Fruit fly (Drosophila melanogaster) whole organism, embryonic: ENCODE data around the gene sni.

Experiments
- Atf3 ChIP-seq: fragments of 200-800 bp; sonication (Bioruptor generic); optimal IDR thresholded peaks from 3 replicates; lab custom pipeline; 2016; ENCODE audit warnings: missing biosample characterization, missing genetic modification characterization
- CG10267 ChIP-seq: fragments of 200-800 bp; sonication (Bioruptor generic); optimal IDR thresholded peaks from 2 replicates; lab custom pipeline; 2018; ENCODE audit warnings: missing biosample characterization, mild to moderate bottlenecking, missing genetic modification characterization, moderate library complexity
- CG11247 ChIP-seq: fragments of 200-800 bp; sonication (Bioruptor generic); IDR thresholded peaks from 2 replicates; pipeline ENCODE4 v1.3.6; 2022; ENCODE audit warnings: missing biosample characterization, missing genetic modification characterization
- CG11504 ChIP-seq: fragments of 200-800 bp; sonication (Bioruptor generic); optimal IDR thresholded peaks from 3 replicates; lab custom pipeline; 2019; ENCODE audit warnings: missing biosample characterization, mild to moderate bottlenecking, missing genetic modification characterization, moderate library complexity
- CG12219 ChIP-seq: fragments of 200-800 bp; sonication (Bioruptor generic); optimal IDR thresholded peaks from 3 replicates; lab custom pipeline; 2018; ENCODE audit warnings: missing biosample characterization, mild to moderate bottlenecking, missing genetic modification characterization
- CG12391 ChIP-seq: fragments of 200-800 bp; sonication (Bioruptor generic); optimal IDR thresholded peaks from 3 replicates; lab custom pipeline; 2018; ENCODE audit warnings: missing biosample characterization, mild to moderate bottlenecking, missing genetic modification characterization, moderate library complexity
- CG13424 ChIP-seq: fragments of 200-800 bp; sonication (Bioruptor generic); optimal IDR thresholded peaks from 2 replicates; lab custom pipeline; 2019; ENCODE audit warnings: missing biosample characterization, mild to moderate bottlenecking, missing genetic modification characterization, moderate library complexity
- CG15601 ChIP-seq: fragments of 200-800 bp; sonication (Bioruptor generic); optimal IDR thresholded peaks from 3 replicates; lab custom pipeline; 2019; ENCODE audit warnings: missing biosample characterization, mild to moderate bottlenecking, missing genetic modification characterization, moderate library complexity
- CG2120 ChIP-seq: fragments of 200-800 bp; sonication (Bioruptor generic); optimal IDR thresholded peaks from 3 replicates; lab custom pipeline; 2016; ENCODE audit warnings: missing biosample characterization, missing genetic modification characterization
- CG31388 ChIP-seq: fragments of 200-800 bp; sonication (Bioruptor generic); optimal IDR thresholded peaks from 2 replicates; lab custom pipeline; 2016; ENCODE audit warnings: missing biosample characterization, missing genetic modification characterization
- CG3838 ChIP-seq: fragments of 200-800 bp; sonication (Bioruptor generic); optimal IDR thresholded peaks from 3 replicates; lab custom pipeline; 2016; ENCODE audit warnings: missing biosample characterization, missing genetic modification characterization
- CG4282 ChIP-seq: fragments of 200-800 bp; sonication (Bioruptor generic); optimal IDR thresholded peaks from 2 replicates; lab custom pipeline; 2016; ENCODE audit warnings: missing biosample characterization, missing genetic modification characterization
- CG7357 ChIP-seq: fragments of 200-800 bp; sonication (Bioruptor generic); IDR thresholded peaks from 3 replicates; pipeline ENCODE4 v1.3.6; 2022; ENCODE audit warnings: missing biosample characterization, missing genetic modification characterization
- CG8359 ChIP-seq: fragments of 200-800 bp; sonication (Bioruptor generic); optimal IDR thresholded peaks from 2 replicates; lab custom pipeline; 2017; ENCODE audit warnings: missing biosample characterization, mild to moderate bottlenecking, missing genetic modification characterization, borderline replicate concordance
- CG8765 ChIP-seq: fragments of 200-800 bp; sonication (Bioruptor generic); IDR thresholded peaks from 2 replicates; pipeline ENCODE4 v1.3.6; 2022; ENCODE audit warnings: missing biosample characterization, missing genetic modification characterization
- CG8924 ChIP-seq: fragments of 200-800 bp; optimal IDR thresholded peaks from 3 replicates; lab custom pipeline; 2019; ENCODE audit warnings: missing biosample characterization, mild to moderate bottlenecking, missing genetic modification characterization, moderate library complexity
- CoRest ChIP-seq: fragments of 200-800 bp; sonication (Bioruptor generic); optimal IDR thresholded peaks from 3 replicates; lab custom pipeline; 2018; ENCODE audit warnings: missing biosample characterization, mild to moderate bottlenecking, missing genetic modification characterization, moderate library complexity
- D19A ChIP-seq: fragments of 200-800 bp; optimal IDR thresholded peaks from 3 replicates; lab custom pipeline; 2019; ENCODE audit warnings: missing biosample characterization, mild to moderate bottlenecking, missing genetic modification characterization, moderate library complexity
- Dfd ChIP-seq, 2 experiments: fragments of >200 bp; optimal IDR thresholded peaks; 2 replicates each; lab custom pipeline; 2017; ENCODE audit warnings: missing biosample characterization in 2 of 2, missing genetic modification characterization in 2 of 2
- Drgx ChIP-seq: fragments of 200-800 bp; sonication (Bioruptor generic); IDR thresholded peaks from 2 replicates; pipeline ENCODE4 v1.3.6; 2022; ENCODE audit warnings: missing biosample characterization, missing genetic modification characterization
- HmgZ ChIP-seq: fragments of 200-800 bp; sonication (Bioruptor generic); optimal IDR thresholded peaks from 2 replicates; lab custom pipeline; 2018; ENCODE audit warnings: missing biosample characterization, mild to moderate bottlenecking, missing genetic modification characterization
- Jarid2 ChIP-seq: fragments of 200-800 bp; sonication (Bioruptor generic); optimal IDR thresholded peaks from 3 replicates; lab custom pipeline; 2017; ENCODE audit warnings: mild to moderate bottlenecking, missing biosample characterization, missing genetic modification reagents, missing genetic modification characterization
- Lpt ChIP-seq: fragments of >200 bp; optimal IDR thresholded peaks from 2 replicates; lab custom pipeline; 2018; ENCODE audit warnings: missing biosample characterization, missing genetic modification characterization
- Mad ChIP-seq: fragments of 200-800 bp; sonication (Bioruptor generic); optimal IDR thresholded peaks from 2 replicates; lab custom pipeline; 2016; ENCODE audit warnings: missing biosample characterization, missing genetic modification characterization
- Oli ChIP-seq: fragments of 200-800 bp; sonication (Bioruptor generic); optimal IDR thresholded peaks from 2 replicates; lab custom pipeline; 2018; ENCODE audit warnings: missing biosample characterization, mild to moderate bottlenecking, missing genetic modification characterization, moderate library complexity
- Ravus ChIP-seq: fragments of 200-800 bp; sonication (Bioruptor generic); IDR thresholded peaks from 2 replicates; pipeline ENCODE4 v1.3.6; 2022; ENCODE audit warnings: missing biosample characterization, missing genetic modification characterization
- ab ChIP-seq: fragments of 200-800 bp; sonication (Bioruptor generic); optimal IDR thresholded peaks from 2 replicates; lab custom pipeline; 2016; ENCODE audit warnings: missing biosample characterization, missing genetic modification characterization
- bsh ChIP-seq, 2 experiments: fragments of 200-800 bp; sonication (Bioruptor generic); optimal IDR thresholded peaks; 2 replicates each; lab custom pipeline; 2017 to 2018; ENCODE audit warnings: mild to moderate bottlenecking in 2 of 2, missing biosample characterization in 2 of 2, missing genetic modification characterization in 2 of 2, moderate library complexity in 1 of 2
- dmrt11E ChIP-seq: fragments of 200-800 bp; sonication (Bioruptor generic); optimal IDR thresholded peaks from 3 replicates; lab custom pipeline; 2018; ENCODE audit warnings: missing biosample characterization, mild to moderate bottlenecking, missing genetic modification characterization, moderate library complexity
- dmrt99B ChIP-seq: fragments of 200-800 bp; sonication (Bioruptor generic); optimal IDR thresholded peaks from 2 replicates; lab custom pipeline; 2018; ENCODE audit warnings: missing biosample characterization, mild to moderate bottlenecking, missing genetic modification characterization, moderate library complexity
- dysf ChIP-seq: fragments of 200-800 bp; sonication (Bioruptor generic); IDR thresholded peaks from 3 replicates; pipeline ENCODE4 v1.3.6; 2022; ENCODE audit warnings: missing biosample characterization, missing genetic modification characterization
- eve ChIP-seq, 2 experiments: fragments of >200 bp; optimal IDR thresholded peaks; 2 replicates each; lab custom pipeline; 2017; ENCODE audit warnings: missing biosample characterization in 2 of 2, missing genetic modification characterization in 2 of 2
- fru ChIP-seq: fragments of >200 bp; optimal IDR thresholded peaks from 2 replicates; lab custom pipeline; 2017
- ftz-f1 ChIP-seq: fragments of 200-800 bp; sonication (Bioruptor generic); optimal IDR thresholded peaks from 2 replicates; lab custom pipeline; 2016; ENCODE audit warnings: missing biosample characterization, missing genetic modification characterization
- grau ChIP-seq: fragments of 200-800 bp; optimal IDR thresholded peaks from 3 replicates; lab custom pipeline; 2019; ENCODE audit warnings: missing biosample characterization, mild to moderate bottlenecking, missing genetic modification characterization, moderate library complexity
- grn ChIP-seq: fragments of 200-800 bp; sonication (Bioruptor generic); optimal IDR thresholded peaks from 3 replicates; lab custom pipeline; 2017; ENCODE audit warnings: missing biosample characterization, missing genetic modification characterization
- h ChIP-seq: fragments of >200 bp; optimal IDR thresholded peaks from 2 replicates; lab custom pipeline; 2017
- insv ChIP-seq, 2 experiments: fragments of 200-800 bp; sonication (Bioruptor generic); optimal IDR thresholded peaks; 3 replicates each; lab custom pipeline; 2016 to 2018; ENCODE audit warnings: missing biosample characterization in 2 of 2, missing genetic modification characterization in 2 of 2
- lab ChIP-seq: fragments of 200-800 bp; sonication (Bioruptor generic); optimal IDR thresholded peaks from 3 replicates; lab custom pipeline; 2017; ENCODE audit warnings: missing biosample characterization, missing genetic modification characterization, mild to moderate bottlenecking, moderate library complexity, missing genetic modification reagents
- nerfin-2 ChIP-seq: fragments of 200-800 bp; sonication (Bioruptor generic); IDR thresholded peaks from 2 replicates; pipeline ENCODE4 v1.3.6; 2022; ENCODE audit warnings: missing biosample characterization, missing genetic modification characterization; ENCODE audit not compliant: partially characterized antibody
- nom ChIP-seq: fragments of 200-800 bp; sonication (Bioruptor generic); optimal IDR thresholded peaks from 2 replicates; lab custom pipeline; 2017; ENCODE audit warnings: missing biosample characterization, missing genetic modification characterization, mild to moderate bottlenecking, moderate library complexity, missing genetic modification reagents
- phol ChIP-seq: fragments of 200-800 bp; sonication (Bioruptor generic); optimal IDR thresholded peaks from 3 replicates; lab custom pipeline; 2018; ENCODE audit warnings: missing biosample characterization, mild to moderate bottlenecking, missing genetic modification characterization, moderate library complexity
- pzg ChIP-seq: fragments of 200-800 bp; sonication (Bioruptor generic); optimal IDR thresholded peaks from 3 replicates; lab custom pipeline; 2018; ENCODE audit warnings: missing biosample characterization, mild to moderate bottlenecking, missing genetic modification characterization, moderate library complexity
- schlank ChIP-seq: fragments of 200-800 bp; sonication (Bioruptor generic); optimal IDR thresholded peaks from 2 replicates; lab custom pipeline; 2018; ENCODE audit warnings: missing biosample characterization, mild to moderate bottlenecking, missing genetic modification characterization
- sim ChIP-seq: fragments of 200-800 bp; sonication (Bioruptor generic); IDR thresholded peaks from 2 replicates; pipeline ENCODE4 v1.3.6; 2022; ENCODE audit warnings: missing biosample characterization, missing genetic modification characterization
- sima ChIP-seq: fragments of 200-800 bp; sonication (Bioruptor generic); optimal IDR thresholded peaks from 2 replicates; lab custom pipeline; 2016; ENCODE audit warnings: missing biosample characterization, missing genetic modification characterization
- sr ChIP-seq: fragments of 200-800 bp; sonication (Bioruptor generic); IDR thresholded peaks from 3 replicates; pipeline ENCODE4 v1.3.6; 2022; ENCODE audit warnings: missing biosample characterization, missing genetic modification characterization
- tap ChIP-seq: fragments of 200-800 bp; optimal IDR thresholded peaks from 3 replicates; lab custom pipeline; 2019; ENCODE audit warnings: missing biosample characterization, mild to moderate bottlenecking, missing genetic modification characterization, moderate library complexity
- vfl ChIP-seq: fragments of 200-800 bp; sonication (Bioruptor generic); optimal IDR thresholded peaks from 2 replicates; lab custom pipeline; 2016; ENCODE audit warnings: missing biosample characterization, missing genetic modification characterization
- vnd ChIP-seq: fragments of 200-800 bp; sonication (Bioruptor generic); IDR thresholded peaks from 3 replicates; pipeline ENCODE4 v1.3.6; 2022; ENCODE audit warnings: missing biosample characterization, missing genetic modification characterization; ENCODE audit not compliant: partially characterized antibody
- zf30C ChIP-seq: fragments of 200-800 bp; sonication (Bioruptor generic); optimal IDR thresholded peaks from 3 replicates; lab custom pipeline; 2018; ENCODE audit warnings: missing biosample characterization, mild to moderate bottlenecking, missing genetic modification characterization

Gene sni

DNA sequence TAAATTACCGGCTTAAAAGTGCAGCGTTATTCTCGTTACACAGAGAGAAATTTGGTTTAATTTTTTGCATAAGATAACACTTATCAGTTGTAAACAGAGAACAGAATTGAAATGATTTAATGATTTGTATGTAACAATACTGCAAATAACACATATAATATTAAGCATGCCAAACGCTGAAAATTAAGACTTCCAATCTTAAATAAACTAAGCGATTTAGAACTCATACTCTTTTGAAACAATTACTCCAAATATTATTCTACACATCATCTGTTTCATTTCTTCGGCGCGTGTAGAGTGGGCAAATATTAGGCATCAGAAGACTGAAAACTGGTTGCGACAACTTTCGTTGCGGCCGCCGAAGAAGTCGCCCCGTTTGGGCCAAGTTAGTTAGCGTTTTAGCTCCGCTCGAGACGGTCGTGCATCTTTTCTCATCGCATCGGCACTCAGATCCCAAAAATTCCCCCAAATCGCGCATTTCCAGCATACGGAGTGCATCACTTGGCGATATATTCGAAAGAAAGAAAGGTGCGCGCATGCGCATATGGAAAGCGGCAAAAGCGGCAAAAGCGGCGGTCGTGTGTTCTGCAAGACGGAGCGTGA, 8.6 kb upstream of the sni start, which contains the start of gene CG1632 (continued):
- TF ChIP-seq CG31388 (GFP tag; lab: Kevin White, UChicago): no peak
- TF ChIP-seq bsh (GFP tag; optimal IDR thresholded peaks at IDR 0.05; lab: Kevin White, UChicago): peak; percentile 57 to 75
- TF ChIP-seq Mad: no peak
- TF ChIP-seq zf30C (GFP tag; lab: Kevin White, UChicago): peak; percentile 36
- TF ChIP-seq Lpt: no peak
- no peak for TF ChIP-seq insv (GFP tag; optimal IDR thresholded peaks at IDR 0.05; lab: Kevin White, UChicago)
- no peak for TF ChIP-seq CG2120 (GFP tag; lab: Kevin White, UChicago)
- peak; percentile 81 for TF ChIP-seq Drgx (GFP tag; lab: Robert Waterston, UW)
- peak; percentile 19 for TF ChIP-seq CG10267 (tag; lab: Kevin White, UChicago)
- peak; percentile 21 for TF ChIP-seq CoRest (tag; lab: Kevin White, UChicago)
- peak; percentile 50 for TF ChIP-seq CG13424
- TF ChIP-seq CG4282 (GFP tag; lab: Kevin White, UChicago): no peak
- no peak for TF ChIP-seq pzg (GFP tag; lab: Kevin White, UChicago)
- TF ChIP-seq Jarid2: peak; percentile 43
- TF ChIP-seq Ravus (GFP tag; lab: Robert Waterston, UW): no peak
- TF ChIP-seq sr (GFP tag; lab: Robert Waterston, UW): 0 out of 3 replicates have a peak, but pooled peaks have one; percentile 22
- peak; percentile 1 for TF ChIP-seq CG8359 (GFP tag; lab: Kevin White, UChicago)
- TF ChIP-seq nerfin-2 (GFP tag; lab: Robert Waterston, UW): no peak
- TF ChIP-seq HmgZ (tag; lab: Kevin White, UChicago): no peak
- TF ChIP-seq schlank (tag; lab: Kevin White, UChicago): no peak
- no peak for TF ChIP-seq fru (lab: Kevin White, UChicago)
- TF ChIP-seq vnd (GFP tag; lab: Robert Waterston, UW): no peak
- TF ChIP-seq grn (GFP tag; lab: Kevin White, UChicago): no peak
- no peak for TF ChIP-seq ab
- TF ChIP-seq Atf3: no peak
- TF ChIP-seq sima (GFP tag; lab: Kevin White, UChicago): no peak
- TF ChIP-seq dmrt11E (tag; lab: Kevin White, UChicago): peak; percentile 24
- TF ChIP-seq nom: peak; percentile 33
- TF ChIP-seq phol: peak; percentile 32
- TF ChIP-seq Dfd (GFP tag; optimal IDR thresholded peaks at IDR 0.05; lab: Kevin White, UChicago): no peak
- no peak for TF ChIP-seq sim (GFP tag; lab: Robert Waterston, UW)
- TF ChIP-seq CG3838 (GFP tag; lab: Kevin White, UChicago): no peak
- no peak for TF ChIP-seq CG11247 (GFP tag; lab: Robert Waterston, UW)
- no peak for TF ChIP-seq h (lab: Kevin White, UChicago)
- peak; percentile 41 for TF ChIP-seq CG8924 (tag; lab: Kevin White, UChicago)
- TF ChIP-seq grau (tag; lab: Kevin White, UChicago): peak; percentile 33
- peak; percentile 24 for TF ChIP-seq CG12391 (tag; lab: Kevin White, UChicago)
- no peak for TF ChIP-seq ftz-f1 (GFP tag; lab: Kevin White, UChicago)
- TF ChIP-seq CG8765 (GFP tag; lab: Robert Waterston, UW): no peak
- no peak for TF ChIP-seq tap (tag; lab: Kevin White, UChicago)
- peak; percentile 30 for TF ChIP-seq CG11504 (tag; lab: Kevin White, UChicago)
- peak; percentile 41; the same call in 1 of the 3 replicates for TF ChIP-seq dysf
- TF ChIP-seq D19A (tag; lab: Kevin White, UChicago): peak; percentile 6
- peak; percentile 11 for TF ChIP-seq lab (GFP tag; lab: Kevin White, UChicago)
- TF ChIP-seq eve (GFP tag; optimal IDR thresholded peaks at IDR 0.05; lab: Kevin White, UChicago): no peak
- no peak for TF ChIP-seq CG12219 (GFP tag; lab: Kevin White, UChicago)
- TF ChIP-seq CG7357 (GFP tag; lab: Robert Waterston, UW): no peak
- peak; percentile 35 for TF ChIP-seq Oli (tag; lab: Kevin White, UChicago)
- peak; percentile 37 for TF ChIP-seq dmrt99B
- TF ChIP-seq CG15601 (tag; lab: Kevin White, UChicago): peak; percentile 3
- no peak for TF ChIP-seq vfl (GFP tag; lab: Kevin White, UChicago)
